Worm (Caenorhabditis elegans): Measurements from ENCODE around the gene clec-175.
A peak's percentile ranks its signal among the peaks of the same experiment; 100 is the strongest.

Gene clec-175

DNA sequence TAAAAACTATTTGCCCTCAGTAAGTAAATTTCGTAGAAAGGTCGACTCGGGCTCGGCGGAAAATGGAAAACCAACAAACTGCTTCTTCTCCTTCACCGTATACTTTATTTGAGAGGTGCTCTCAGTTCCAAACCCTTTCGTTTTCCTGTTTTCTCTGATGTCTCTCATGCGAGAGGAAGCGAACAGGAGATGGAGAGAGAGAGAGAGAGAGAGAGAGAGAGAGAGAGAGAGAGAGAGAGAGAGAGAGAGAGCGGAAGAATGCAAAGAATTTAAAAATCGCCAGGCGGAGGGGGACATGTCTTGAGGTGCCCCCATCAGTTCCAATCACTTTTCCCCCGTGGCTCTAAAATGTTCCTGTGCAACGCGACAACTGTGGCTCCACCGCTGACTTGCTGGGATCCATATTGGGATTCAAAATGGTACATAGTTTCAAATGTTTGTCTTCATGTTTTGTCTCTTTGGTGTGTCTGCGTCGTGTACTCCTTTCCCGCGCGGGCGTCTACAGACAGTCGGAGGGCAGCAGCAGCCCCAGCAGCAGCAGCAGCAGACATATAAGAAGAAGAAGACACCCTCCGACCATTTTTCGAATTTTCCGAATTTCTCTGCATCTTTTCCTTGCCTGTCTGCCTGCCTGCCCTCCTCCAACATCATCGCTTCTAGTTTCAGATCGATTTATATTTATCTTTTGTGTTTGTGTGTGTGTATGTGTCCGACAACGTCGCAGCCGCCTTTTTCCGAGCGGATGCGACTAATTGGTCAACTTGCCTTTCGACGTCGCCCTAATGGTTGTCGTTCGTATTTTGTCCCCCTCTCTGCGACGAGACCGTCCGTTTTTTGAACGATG, 32.4 kb downstream of the clec-175 start, which contains the start of gene R08C7.11:
Gene R08C7.11, minus strand, starts transcription at position 608 of the 844 bp plus-strand sequence.
- TF ChIP-seq med-1 (GFP tag; optimal IDR thresholded peaks at IDR 0.05; ENCODE audit: insufficient read depth) (no peak), T22C8.4 (GFP tag; IDR thresholded peaks at IDR 0.05) (no peak), klf-2 (GFP tag; conservative IDR thresholded peaks at IDR 0.05) (0 out of 2 replicates have a peak, but pooled peaks have one; percentile 42), ref-1 (GFP tag; conservative IDR thresholded peaks at IDR 0.05) (no peak), ztf-29 (GFP tag; IDR thresholded peaks at IDR 0.05) (no peak), ztf-23 (GFP tag; IDR thresholded peaks at IDR 0.05) (no peak), tab-1 (GFP tag; IDR thresholded peaks at IDR 0.05) (no peak), cog-1 (tag; optimal IDR thresholded peaks at IDR 0.05) (peak; percentile 19), flt-1 (GFP tag; IDR thresholded peaks at IDR 0.05) (0 out of 2 replicates have a peak, but pooled peaks have one; percentile 13)

DNA sequence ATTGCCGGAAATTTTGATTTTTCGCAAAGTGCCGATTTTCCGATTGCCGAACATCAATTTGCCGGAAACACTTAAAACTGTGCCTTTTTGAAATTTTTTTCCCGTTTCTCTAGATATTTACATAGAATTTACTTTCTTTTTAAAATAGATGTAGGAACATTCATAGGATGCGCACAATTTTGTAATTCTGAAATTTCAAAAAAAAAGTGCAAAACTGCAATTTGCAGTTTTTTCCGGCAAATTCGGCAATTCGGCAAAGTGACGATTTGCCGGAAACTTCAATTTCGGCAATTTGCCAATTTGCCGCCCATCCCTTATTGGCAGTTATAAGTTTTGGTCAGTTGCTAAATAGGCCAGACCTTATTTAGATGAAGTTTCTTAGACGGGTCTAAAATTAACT, 34.5 kb downstream of the clec-175 start:
- TF ChIP-seq med-1 (GFP tag; optimal IDR thresholded peaks at IDR 0.05; ENCODE audit: insufficient read depth) (no peak), ztf-23 (GFP tag; IDR thresholded peaks at IDR 0.05) (no peak), ref-1 (GFP tag; conservative IDR thresholded peaks at IDR 0.05) (no peak), tab-1 (GFP tag; IDR thresholded peaks at IDR 0.05) (no peak), flt-1 (GFP tag; IDR thresholded peaks at IDR 0.05) (no peak), cog-1 (tag; optimal IDR thresholded peaks at IDR 0.05) (no peak), ztf-29 (GFP tag; IDR thresholded peaks at IDR 0.05) (no peak), klf-2 (GFP tag; conservative IDR thresholded peaks at IDR 0.05) (no peak), T22C8.4 (GFP tag; IDR thresholded peaks at IDR 0.05) (no peak)

DNA sequence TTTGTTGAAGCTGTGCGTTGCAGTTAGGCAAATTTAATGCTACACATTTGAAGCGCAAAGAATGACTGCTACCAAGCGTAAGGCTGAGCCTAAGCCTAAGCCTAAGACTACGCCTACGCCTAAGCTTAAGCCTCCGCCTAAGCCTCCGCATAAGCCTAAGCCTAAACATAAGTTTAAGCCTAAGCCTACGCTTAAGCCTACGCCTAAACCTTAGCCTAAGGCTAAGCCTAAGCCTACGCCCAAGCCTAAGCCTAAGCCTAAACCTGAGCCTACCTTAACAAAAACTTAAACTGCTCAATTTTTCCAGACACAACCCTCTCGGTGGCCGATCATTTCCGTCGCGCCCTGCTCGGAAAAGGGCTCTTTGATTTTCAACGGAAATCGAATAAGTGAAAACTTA, 37.2 kb downstream of the clec-175 start:
- TF ChIP-seq cog-1 (tag; optimal IDR thresholded peaks at IDR 0.05) (no peak), klf-2 (GFP tag; conservative IDR thresholded peaks at IDR 0.05) (no peak), med-1 (GFP tag; optimal IDR thresholded peaks at IDR 0.05; ENCODE audit: insufficient read depth) (no peak), flt-1 (GFP tag; IDR thresholded peaks at IDR 0.05) (no peak), tab-1 (GFP tag; IDR thresholded peaks at IDR 0.05) (no peak)

DNA sequence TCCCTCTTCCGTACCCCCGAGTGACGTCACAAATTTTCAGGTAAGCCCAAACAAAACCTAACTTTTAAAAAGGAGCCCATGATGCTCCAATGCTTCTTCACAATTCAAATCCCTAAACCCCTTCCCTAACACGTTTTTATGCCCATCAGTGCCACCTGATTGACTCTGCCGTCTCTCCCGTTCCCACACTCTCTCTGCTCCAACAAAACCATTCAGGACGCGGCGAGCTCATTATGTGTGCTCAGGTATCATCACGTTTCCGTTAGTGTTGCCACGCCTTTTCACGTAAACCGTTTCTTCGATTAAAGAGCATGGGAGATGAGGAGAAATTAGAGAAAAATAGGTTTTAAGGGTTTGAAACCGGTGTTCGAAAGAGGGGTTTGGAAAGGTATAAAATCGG, 41.0 kb downstream of the clec-175 start, which contains the start of gene M01H9.2:
Gene M01H9.2, minus strand, starts transcription at position 101 of the 400 bp plus-strand sequence.
- TF ChIP-seq cog-1 (tag; optimal IDR thresholded peaks at IDR 0.05): no peak
- TF ChIP-seq klf-2 (GFP tag; conservative IDR thresholded peaks at IDR 0.05): no peak
- TF ChIP-seq tab-1 (GFP tag; IDR thresholded peaks at IDR 0.05): no peak
- TF ChIP-seq flt-1 (GFP tag; IDR thresholded peaks at IDR 0.05): no peak

DNA sequence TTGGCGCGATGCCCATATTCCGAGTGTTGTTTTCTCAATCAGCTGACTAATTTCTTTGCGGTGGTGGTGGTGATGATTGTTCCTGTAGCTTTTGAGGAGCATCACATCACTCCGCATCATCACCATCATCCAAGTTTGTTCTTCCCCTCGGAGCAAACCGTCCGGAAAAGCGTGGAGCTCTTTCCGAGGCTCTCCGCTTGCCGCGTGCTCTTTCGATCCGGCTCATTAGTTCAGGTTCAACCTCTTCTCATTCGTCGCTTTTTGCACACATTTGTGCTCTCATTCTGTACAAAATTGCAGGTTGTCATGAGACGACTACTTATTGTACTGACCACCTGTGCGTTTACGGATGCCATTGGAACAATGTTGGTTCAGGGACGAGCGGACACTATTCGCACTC, 43.1 kb downstream of the clec-175 start, which contains the start of gene M01H9.5:
Gene M01H9.5, plus strand, starts transcription at position 301 of the 400 bp plus-strand sequence.
- TF ChIP-seq ref-1 (GFP tag; conservative IDR thresholded peaks at IDR 0.05) (no peak), med-1 (GFP tag; optimal IDR thresholded peaks at IDR 0.05; ENCODE audit: insufficient read depth) (no peak), tab-1 (GFP tag; IDR thresholded peaks at IDR 0.05) (no peak), T22C8.4 (GFP tag; IDR thresholded peaks at IDR 0.05) (no peak), cog-1 (tag; optimal IDR thresholded peaks at IDR 0.05) (no peak), flt-1 (GFP tag; IDR thresholded peaks at IDR 0.05) (no peak), klf-2 (GFP tag; conservative IDR thresholded peaks at IDR 0.05) (no peak), ztf-29 (GFP tag; IDR thresholded peaks at IDR 0.05) (no peak), ztf-23 (GFP tag; IDR thresholded peaks at IDR 0.05) (no peak)

DNA sequence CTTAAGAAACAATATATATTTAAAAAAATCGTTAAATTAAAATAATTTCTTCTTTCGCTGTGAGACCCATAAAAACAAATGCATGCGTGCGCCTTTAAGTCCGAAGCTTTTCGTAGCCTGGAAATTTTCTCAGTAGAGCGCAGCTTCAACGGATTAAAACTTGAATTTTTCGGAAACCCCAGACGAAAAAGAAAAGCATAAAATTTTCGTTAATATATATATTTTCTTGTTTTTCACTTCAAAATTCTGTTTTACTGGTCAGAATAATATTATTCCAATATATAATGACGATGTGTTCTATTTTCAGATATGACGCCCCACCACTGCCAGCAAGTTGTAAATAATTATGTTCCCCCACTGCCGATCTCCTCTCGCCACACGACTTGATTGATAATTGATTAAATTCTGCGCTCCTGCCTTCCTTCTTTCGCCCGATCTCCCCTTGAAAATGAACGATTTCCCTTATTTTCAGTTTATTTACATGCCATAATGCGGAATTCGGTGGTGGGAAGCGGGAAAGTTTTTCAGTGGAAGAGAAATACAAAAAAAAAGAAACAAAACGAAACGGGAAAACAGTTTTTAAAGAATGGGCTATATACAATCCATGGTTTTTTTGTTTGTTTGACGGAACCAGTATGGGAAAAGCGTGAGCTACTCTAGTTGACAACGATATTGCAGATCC, 46.1 kb downstream of the clec-175 start:
- TF ChIP-seq ztf-29 (GFP tag; IDR thresholded peaks at IDR 0.05) (0 out of 2 replicates have a peak, but pooled peaks have one; percentile 17), klf-2 (GFP tag; conservative IDR thresholded peaks at IDR 0.05) (no peak)

DNA sequence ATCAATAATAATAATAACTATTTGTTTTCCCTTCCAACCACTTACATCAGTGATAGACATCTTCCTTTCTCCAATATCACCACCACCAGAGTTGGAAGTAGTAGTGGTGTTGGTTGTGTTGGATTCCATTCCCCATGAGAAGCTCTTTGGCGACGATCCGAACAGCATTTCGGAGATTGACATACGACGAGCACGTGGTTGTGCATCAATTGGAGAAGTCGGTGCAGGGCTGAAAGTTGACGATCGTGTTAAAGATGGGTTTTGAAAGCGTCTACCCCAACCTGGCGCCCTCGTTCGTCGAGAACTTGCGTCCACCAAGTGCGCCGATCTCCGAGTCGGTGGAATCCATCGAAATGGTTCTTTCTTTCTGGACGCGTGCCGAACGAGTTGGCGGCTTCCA, 46.9 kb downstream of the clec-175 start:
- TF ChIP-seq ztf-23 (GFP tag; IDR thresholded peaks at IDR 0.05) (no peak), tab-1 (GFP tag; IDR thresholded peaks at IDR 0.05) (no peak), klf-2 (GFP tag; conservative IDR thresholded peaks at IDR 0.05) (no peak), ref-1 (GFP tag; conservative IDR thresholded peaks at IDR 0.05) (no peak), flt-1 (GFP tag; IDR thresholded peaks at IDR 0.05) (no peak), T22C8.4 (GFP tag; IDR thresholded peaks at IDR 0.05) (no peak), ztf-29 (GFP tag; IDR thresholded peaks at IDR 0.05) (no peak), cog-1 (tag; optimal IDR thresholded peaks at IDR 0.05) (no peak), med-1 (GFP tag; optimal IDR thresholded peaks at IDR 0.05; ENCODE audit: insufficient read depth) (no peak)

DNA sequence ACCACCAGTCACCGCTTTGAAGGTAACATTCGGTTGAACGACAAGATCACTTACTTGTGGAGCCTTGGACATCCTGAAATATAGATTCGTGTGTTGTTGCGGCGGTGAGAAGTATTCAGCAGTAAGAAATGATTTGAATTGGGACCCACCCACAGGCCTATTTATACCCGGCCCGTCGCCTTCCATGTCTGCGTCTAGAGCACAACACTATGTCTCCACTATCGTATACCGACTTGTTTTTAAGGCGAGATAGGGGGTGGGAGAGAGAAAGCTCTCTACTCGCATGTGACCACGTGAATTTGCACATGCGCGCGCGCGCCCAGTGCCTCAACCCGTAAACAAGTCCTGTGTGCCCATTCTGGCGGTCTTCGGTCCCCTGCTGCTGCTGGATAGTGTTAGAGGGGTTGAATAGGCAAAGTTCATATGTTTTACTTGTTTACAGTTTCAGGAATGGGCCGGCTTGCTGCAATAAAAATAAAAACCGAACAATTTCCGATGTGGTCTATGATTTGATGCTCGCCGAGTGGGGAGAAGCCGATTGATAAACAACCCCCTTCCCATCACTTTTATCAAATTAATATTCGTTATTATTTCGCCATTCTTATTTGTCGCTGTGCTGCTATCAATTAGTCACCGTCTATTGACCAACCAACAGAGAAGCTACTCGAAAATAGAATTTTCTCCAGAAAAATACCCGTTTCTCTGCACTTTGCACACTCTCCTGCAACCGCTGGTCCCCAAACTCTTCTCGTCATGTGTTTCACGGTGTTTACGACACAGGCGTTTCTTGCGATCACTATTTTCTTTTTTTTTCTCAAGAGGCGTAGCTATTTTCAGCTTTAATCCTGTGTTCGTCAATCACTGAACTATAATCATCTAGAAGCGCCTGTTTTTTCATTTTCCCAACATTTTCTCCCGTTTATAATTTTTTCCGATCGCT, 47.9 kb downstream of the clec-175 start:
- TF ChIP-seq tab-1 (GFP tag; IDR thresholded peaks at IDR 0.05) (peak; percentile 63; the same call in 1 of the 2 replicates), ref-1 (GFP tag; conservative IDR thresholded peaks at IDR 0.05) (no peak; the same call in 1 of the 2 replicates), flt-1 (GFP tag; IDR thresholded peaks at IDR 0.05) (peak; percentile 28; the same call in 1 of the 2 replicates)
